Worm (Caenorhabditis elegans): ENCODE measurements around the gene srh-130.
A peak's percentile ranks its signal among the peaks of the same experiment; 100 is the strongest.

The srh-130 gene

DNA sequence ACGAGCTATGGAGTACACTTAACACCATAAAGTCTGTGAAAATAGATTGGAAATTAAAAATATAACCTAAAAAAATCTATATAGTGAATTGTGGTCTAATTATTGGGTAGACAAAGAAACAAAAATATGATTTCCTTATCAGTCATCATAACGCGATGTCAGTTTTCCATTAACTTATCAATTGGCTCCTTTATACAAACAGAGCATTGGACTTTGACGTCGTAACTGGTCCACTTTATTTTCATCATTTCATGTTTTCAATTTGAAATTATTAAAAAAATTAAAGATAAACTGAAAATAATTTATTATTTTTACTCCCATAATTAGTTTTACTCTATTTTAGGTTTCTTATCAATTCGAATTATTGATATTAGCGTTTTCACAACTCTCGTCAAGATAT is 27.1 kb downstream of the srh-130 start:
- TF ChIP-seq nhr-80 (tag; optimal IDR thresholded peaks at IDR 0.05): peak; percentile 13
- TF ChIP-seq nfyb-1 (GFP tag; IDR thresholded peaks at IDR 0.05): no peak

DNA sequence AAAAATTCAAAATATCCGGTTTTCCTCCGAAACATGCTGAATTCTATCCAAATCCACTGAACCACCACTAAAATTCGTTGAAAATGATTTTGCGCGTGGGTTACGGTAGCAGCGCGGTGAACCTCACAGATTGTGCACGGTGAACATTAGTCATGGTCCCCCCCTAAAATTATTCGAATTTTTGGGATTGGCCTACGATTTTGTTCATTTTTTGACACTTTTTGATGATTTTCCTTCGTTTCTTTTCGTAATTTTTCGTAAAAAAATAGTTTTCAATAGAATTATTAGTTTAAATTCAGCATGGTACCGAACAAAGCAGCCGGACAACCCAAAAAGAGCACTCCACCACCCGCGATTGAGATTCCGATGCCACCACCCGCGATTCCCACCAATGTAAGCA is 30.6 kb downstream of the srh-130 start, which contains the start of gene C03A7.2:
Gene C03A7.2, plus strand, starts transcription at position 301 of the 400 bp plus-strand sequence.
- no peak for TF ChIP-seq ztf-3 (GFP tag; optimal IDR thresholded peaks at IDR 0.05)
- no peak for TF ChIP-seq T07F8.4 (tag; optimal IDR thresholded peaks at IDR 0.05)
- TF ChIP-seq madf-6 (GFP tag; IDR thresholded peaks at IDR 0.05): no peak
- no peak for TF ChIP-seq C06A6.2 (GFP tag; conservative IDR thresholded peaks at IDR 0.05)
- TF ChIP-seq D2030.7 (GFP tag; IDR thresholded peaks at IDR 0.05): no peak
- TF ChIP-seq ceh-27 (GFP tag; optimal IDR thresholded peaks at IDR 0.05): no peak
- no peak for TF ChIP-seq rpc-1 (optimal IDR thresholded peaks at IDR 0.05)
- TF ChIP-seq rpc-1 (tag; optimal IDR thresholded peaks at IDR 0.05): no peak
- TF ChIP-seq pbrm-1 (GFP tag; IDR thresholded peaks at IDR 0.05): no peak
- no peak for TF ChIP-seq fkh-3 (tag; optimal IDR thresholded peaks at IDR 0.05)

DNA sequence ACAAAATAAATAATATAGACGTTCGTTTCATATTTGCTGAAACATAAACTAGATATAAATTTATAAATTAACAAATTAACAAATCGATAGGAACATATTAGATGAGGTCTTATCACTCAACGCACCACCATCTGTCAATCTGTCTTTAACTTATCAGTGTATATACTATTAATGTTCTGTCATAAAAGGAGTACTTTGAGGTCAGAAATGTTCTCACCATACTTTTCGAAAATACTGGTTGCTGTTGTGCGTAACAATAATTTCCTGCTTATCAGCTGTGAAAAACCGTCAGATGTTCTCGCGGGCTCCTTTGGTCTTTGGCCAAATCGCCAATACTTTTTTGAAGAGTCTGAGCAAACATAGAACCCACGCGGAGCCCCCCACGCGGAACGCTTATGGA is 41.5 kb downstream of the srh-130 start, which contains the start of gene C03A7.13:
Gene C03A7.13, minus strand, starts transcription at position 43 of the 400 bp plus-strand sequence.
- TF ChIP-seq attf-6 (GFP tag; IDR thresholded peaks at IDR 0.05) (no peak), Y56A3A.18 (GFP tag; IDR thresholded peaks at IDR 0.05) (no peak), let-607 (tag; optimal IDR thresholded peaks at IDR 0.05) (peak in 1 of 2 experiments; percentile 30), unc-62 (GFP tag; optimal IDR thresholded peaks at IDR 0.05) (peak; percentile 93), egrh-3 (GFP tag; IDR thresholded peaks at IDR 0.05) (no peak), F33H1.4 (GFP tag; IDR thresholded peaks at IDR 0.05) (no peak), repo-1 (tag; optimal IDR thresholded peaks at IDR 0.05) (no peak), nhr-80 (tag; optimal IDR thresholded peaks at IDR 0.05) (peak; percentile 87), F39B2.1 (GFP tag; IDR thresholded peaks at IDR 0.05) (no peak), gei-17 (GFP tag; optimal IDR thresholded peaks at IDR 0.05) (no peak), cebp-1 (GFP tag; IDR thresholded peaks at IDR 0.05) (no peak), cebp-1 (tag; optimal IDR thresholded peaks at IDR 0.05) (peak; percentile 34), aptf-3 (GFP tag; IDR thresholded peaks at IDR 0.05) (no peak), hlh-12 (tag; optimal IDR thresholded peaks at IDR 0.05) (no peak), Y53F4B.3 (GFP tag; IDR thresholded peaks at IDR 0.05) (no peak), lir-1 (GFP tag; conservative IDR thresholded peaks at IDR 0.05) (no peak), ztf-3 (GFP tag; optimal IDR thresholded peaks at IDR 0.05) (no peak), C06A6.2 (GFP tag; conservative IDR thresholded peaks at IDR 0.05) (no peak), F23B12.7 (tag; optimal IDR thresholded peaks at IDR 0.05; ENCODE audit: insufficient read depth) (no peak), madf-3 (GFP tag; IDR thresholded peaks at IDR 0.05) (no peak), ztf-18 (tag; optimal IDR thresholded peaks at IDR 0.05) (no peak), F52B5.7 (tag; optimal IDR thresholded peaks at IDR 0.05) (no peak), B0019.2 (GFP tag; conservative IDR thresholded peaks at IDR 0.05) (no peak), F49E8.2 (tag; optimal IDR thresholded peaks at IDR 0.05; ENCODE audit: insufficient read depth) (no peak), hrde-1 (tag; optimal IDR thresholded peaks at IDR 0.05; ENCODE audit: borderline replicate concordance) (no peak), attf-3 (GFP tag; conservative IDR thresholded peaks at IDR 0.05) (no peak), rec-8 (tag; optimal IDR thresholded peaks at IDR 0.05) (no peak), pha-4 (tag; optimal IDR thresholded peaks at IDR 0.05) (peak; percentile 9), lin-26 (GFP tag; IDR thresholded peaks at IDR 0.05) (no peak), aptf-2 (GFP tag; conservative IDR thresholded peaks at IDR 0.05) (no peak), rcor-1 (GFP tag; IDR thresholded peaks at IDR 0.05) (no peak), lsy-27 (tag; optimal IDR thresholded peaks at IDR 0.05; ENCODE audit: borderline replicate concordance, insufficient read depth) (no peak), egl-44 (GFP tag; IDR thresholded peaks at IDR 0.05) (0 out of 2 replicates have a peak, but pooled peaks have one; percentile 29), athp-1 (tag; optimal IDR thresholded peaks at IDR 0.05) (no peak), sdz-38 (tag; optimal IDR thresholded peaks at IDR 0.05) (no peak), B0261.1 (tag; optimal IDR thresholded peaks at IDR 0.05) (no peak), zim-3 (tag; optimal IDR thresholded peaks at IDR 0.05) (no peak)

All from whole organism, young adult.